Fruit fly (Drosophila melanogaster) S2 (cell line): ENCODE results near the gene CG6283.

Experiments
- CG8478 ChIP-seq: fragments of >200 bp; optimal IDR thresholded peaks from 2 replicates; lab custom pipeline; 2018
- CTCF ChIP-seq, 2 experiments: fragments of >200 bp; optimal IDR thresholded peaks; 2 replicates each; lab custom pipeline; 2018

DNA sequence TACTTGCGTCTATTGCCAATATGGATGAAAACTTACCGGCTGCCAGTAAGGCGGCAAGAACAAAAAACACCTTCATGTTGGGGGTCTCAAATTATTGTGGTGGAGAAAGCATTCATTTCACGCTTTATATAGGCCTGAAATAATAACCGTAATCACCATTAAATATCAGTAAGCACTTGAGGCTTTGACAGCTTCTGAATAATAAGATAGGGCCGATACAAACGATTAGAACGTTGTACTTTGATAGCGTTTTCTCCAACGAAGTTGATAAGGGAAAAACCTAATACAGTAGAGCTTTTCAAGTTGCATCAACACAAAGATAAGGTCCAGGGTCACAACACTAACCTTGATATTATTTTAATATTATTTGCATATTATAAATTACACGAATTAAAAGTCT is at the start of gene CG6283:
- no peak for TF ChIP-seq CTCF (optimal IDR thresholded peaks at IDR 0.05; lab: Kevin White, UChicago)
- no peak for TF ChIP-seq CG8478
